Fruit fly (Drosophila melanogaster) S2 (cell line): Measurements from ENCODE around the gene CG34456.

Experiments
- CG8478 ChIP-seq: fragments of >200 bp; optimal IDR thresholded peaks from 2 replicates; lab custom pipeline; 2018
- CTCF ChIP-seq, 2 experiments: fragments of >200 bp; optimal IDR thresholded peaks; 2 replicates each; lab custom pipeline; 2018

- TF ChIP-seq CG8478, result no peak
- no peak for TF ChIP-seq CTCF (optimal IDR thresholded peaks at IDR 0.05; lab: Kevin White, UChicago)
Measured at dm6 chr3L:9339021-9339420, 22.9 kb upstream of the CG34456 start.
